Worm (Caenorhabditis elegans): ENCODE data around the gene atat-2.

- TF ChIP-seq aly-1 (tag; optimal IDR thresholded peaks at IDR 0.05) (no peak), sea-1 (GFP tag; conservative IDR thresholded peaks at IDR 0.05) (no peak), flt-1 (GFP tag; IDR thresholded peaks at IDR 0.05) (no peak), ama-1 (optimal IDR thresholded peaks at IDR 0.05) (no peak), F13C5.2 (tag; optimal IDR thresholded peaks at IDR 0.05) (no peak), hmg-4 (GFP tag; optimal IDR thresholded peaks at IDR 0.05) (no peak), scrt-1 (GFP tag; IDR thresholded peaks at IDR 0.05) (no peak), tbx-37 (GFP tag; conservative IDR thresholded peaks at IDR 0.05) (no peak), B0310.2 (tag; optimal IDR thresholded peaks at IDR 0.05) (no peak), ceh-36 (tag; optimal IDR thresholded peaks at IDR 0.05) (no peak)
Observed at ce11 chrX:5850472-5850871, 1.6 kb downstream of the atat-2 start.

All from whole organism, early embryonic.